Worm (Caenorhabditis elegans) whole organism, young adult: Measurements from ENCODE around the gene T09D3.3.
A peak's percentile ranks its signal among the peaks of the same experiment; 100 is the strongest.

Source experiments
- B0019.2 ChIP-seq: fragments of 200-800 bp; sonication (Bioruptor generic); conservative IDR thresholded peaks from 2 replicates; pipeline ENCODE4 v1.3.6; 2022; ENCODE audit warnings: missing genetic modification reagents, missing genetic modification characterization, missing compliant biosample characterization
- B0261.1 ChIP-seq: sonication (generic microtip); optimal IDR thresholded peaks from 2 replicates; lab custom pipeline; 2016; ENCODE audit warnings: mild to moderate bottlenecking, missing genetic modification characterization, moderate library complexity, missing compliant biosample characterization
- C17E4.6 ChIP-seq: fragments of 200-800 bp; sonication (Bioruptor generic); IDR thresholded peaks from 2 replicates; pipeline ENCODE4 v1.3.6; 2022; ENCODE audit warnings: missing genetic modification reagents, missing genetic modification characterization, missing compliant biosample characterization
- F22D6.2 ChIP-seq: sonication (generic microtip); optimal IDR thresholded peaks from 2 replicates; lab custom pipeline; 2016; ENCODE audit warnings: mild to moderate bottlenecking, missing genetic modification characterization, missing compliant biosample characterization
- F23B12.7 ChIP-seq: sonication (generic microtip); optimal IDR thresholded peaks from 2 replicates; lab custom pipeline; 2017; ENCODE audit warnings: missing genetic modification characterization, mild to moderate bottlenecking, missing compliant biosample characterization, antibody characterized with exemption, moderate library complexity; ENCODE audit not compliant: insufficient read depth
- F33H1.4 ChIP-seq: fragments of 200-800 bp; sonication (Bioruptor generic); IDR thresholded peaks from 2 replicates; pipeline ENCODE4 v1.3.6; 2022; ENCODE audit warnings: missing genetic modification reagents, missing genetic modification characterization, missing compliant biosample characterization
- F37B4.10 ChIP-seq: fragments of 200-800 bp; sonication (Bioruptor generic); IDR thresholded peaks from 2 replicates; pipeline ENCODE4 v1.3.6; 2022; ENCODE audit warnings: missing genetic modification characterization, missing compliant biosample characterization
- F52B5.7 ChIP-seq: sonication (generic microtip); optimal IDR thresholded peaks from 2 replicates; lab custom pipeline; 2016; ENCODE audit warnings: mild to moderate bottlenecking, missing genetic modification characterization, missing compliant biosample characterization
- K11D2.4 ChIP-seq: fragments of 200-800 bp; sonication (Bioruptor generic); IDR thresholded peaks from 2 replicates; pipeline ENCODE4 v1.3.6; 2022; ENCODE audit warnings: missing genetic modification reagents, missing genetic modification characterization, missing compliant biosample characterization
- T26A5.8 ChIP-seq: sonication (generic microtip); optimal IDR thresholded peaks from 2 replicates; lab custom pipeline; 2016; ENCODE audit warnings: missing genetic modification characterization, missing compliant biosample characterization
- Y53F4B.3 ChIP-seq: fragments of 200-800 bp; sonication (Bioruptor generic); IDR thresholded peaks from 2 replicates; pipeline ENCODE4 v1.3.6; 2022; ENCODE audit warnings: missing genetic modification reagents, missing genetic modification characterization, missing compliant biosample characterization
- akir-1 ChIP-seq: fragments of 200-800 bp; sonication (Bioruptor generic); optimal IDR thresholded peaks from 2 replicates; lab custom pipeline; 2018; ENCODE audit warnings: mild to moderate bottlenecking, missing genetic modification characterization, moderate library complexity, missing compliant biosample characterization
- aptf-3 ChIP-seq: fragments of 200-800 bp; sonication (Bioruptor generic); IDR thresholded peaks from 2 replicates; pipeline ENCODE4 v1.3.6; 2022; ENCODE audit warnings: missing genetic modification characterization, missing compliant biosample characterization
- athp-1 ChIP-seq: sonication (generic microtip); optimal IDR thresholded peaks from 2 replicates; lab custom pipeline; 2017; ENCODE audit warnings: mild to moderate bottlenecking, missing genetic modification characterization, missing compliant biosample characterization
- bed-1 ChIP-seq: fragments of 200-800 bp; sonication (Bioruptor generic); IDR thresholded peaks from 2 replicates; pipeline ENCODE4 v1.3.6; 2022; ENCODE audit warnings: missing genetic modification reagents, missing genetic modification characterization, missing compliant biosample characterization
- ceh-40 ChIP-seq: fragments of 200-800 bp; sonication (Bioruptor generic); IDR thresholded peaks from 2 replicates; pipeline ENCODE4 v1.3.6; 2022; ENCODE audit warnings: missing genetic modification characterization, missing compliant biosample characterization
- die-1 ChIP-seq: sonication (generic microtip); optimal IDR thresholded peaks from 2 replicates; lab custom pipeline; 2016; ENCODE audit warnings: missing genotype, mild to moderate bottlenecking, missing genetic modification characterization, missing compliant biosample characterization
- dox-1 ChIP-seq: fragments of 200-800 bp; sonication (Bioruptor generic); IDR thresholded peaks from 2 replicates; pipeline ENCODE4 v1.3.6; 2022; ENCODE audit warnings: missing genetic modification reagents, missing genetic modification characterization, missing compliant biosample characterization
- efl-1 ChIP-seq: fragments of 150-350 bp; optimal IDR thresholded peaks from 2 replicates; lab custom pipeline; 2014; ENCODE audit warnings: missing biosample characterization, missing genetic modification reagents, missing genetic modification characterization
- egl-18 ChIP-seq: fragments of 200-800 bp; sonication (Bioruptor generic); IDR thresholded peaks from 2 replicates; pipeline ENCODE4 v1.3.6; 2022; ENCODE audit warnings: missing genetic modification reagents, missing genetic modification characterization, missing compliant biosample characterization
- egrh-3 ChIP-seq: fragments of 200-800 bp; sonication (Bioruptor generic); IDR thresholded peaks from 2 replicates; pipeline ENCODE4 v1.3.6; 2022; ENCODE audit warnings: missing genetic modification reagents, missing genetic modification characterization, missing compliant biosample characterization
- fkh-3 ChIP-seq: sonication (generic microtip); optimal IDR thresholded peaks from 2 replicates; lab custom pipeline; 2016; ENCODE audit warnings: mild to moderate bottlenecking, missing genetic modification characterization, missing compliant biosample characterization
- gei-17 ChIP-seq: fragments of 200-800 bp; sonication (Bioruptor generic); optimal IDR thresholded peaks from 2 replicates; lab custom pipeline; 2018; ENCODE audit warnings: mild to moderate bottlenecking, missing genetic modification characterization, missing compliant biosample characterization
- him-1 ChIP-seq: sonication (generic microtip); optimal IDR thresholded peaks from 2 replicates; lab custom pipeline; 2016; ENCODE audit warnings: missing genotype, missing genetic modification reagents, missing genetic modification characterization, missing compliant biosample characterization
- hlh-26 ChIP-seq: fragments of 200-800 bp; sonication (Bioruptor generic); conservative IDR thresholded peaks from 2 replicates; pipeline ENCODE4 v1.3.6; 2022; ENCODE audit warnings: missing genetic modification reagents, missing genetic modification characterization, missing compliant biosample characterization
- hmg-20 ChIP-seq: fragments of 200-800 bp; sonication (Bioruptor generic); IDR thresholded peaks from 2 replicates; pipeline ENCODE4 v1.3.6; 2022; ENCODE audit warnings: missing genetic modification reagents, missing genetic modification characterization, missing compliant biosample characterization
- let-526 ChIP-seq: fragments of 200-800 bp; sonication (Bioruptor generic); IDR thresholded peaks from 2 replicates; pipeline ENCODE4 v1.3.6; 2022; ENCODE audit warnings: missing genetic modification reagents, missing genetic modification characterization, missing compliant biosample characterization
- let-607 ChIP-seq, 2 experiments: fragments of 200-800 bp in 1 of 2; sonication (Bioruptor generic) in 1 of 2; sonication (generic microtip) in 1 of 2; optimal IDR thresholded peaks; 2 replicates each; lab custom pipeline; 2016 to 2018; ENCODE audit warnings: mild to moderate bottlenecking in 2 of 2, missing compliant biosample characterization in 2 of 2, missing genetic modification characterization in 2 of 2, moderate library complexity in 2 of 2, missing genotype in 1 of 2
- lin-26 ChIP-seq: fragments of 200-800 bp; sonication (Bioruptor generic); IDR thresholded peaks from 2 replicates; pipeline ENCODE4 v1.3.6; 2022; ENCODE audit warnings: missing genetic modification reagents, missing genetic modification characterization, missing compliant biosample characterization
- lin-35 ChIP-seq, 3 experiments: fragments of 150-350 bp in 2 of 3; sonication (generic microtip) in 1 of 3; optimal IDR thresholded peaks; 2 replicates each; lab custom pipeline; 2014 to 2018; ENCODE audit warnings: missing biosample characterization in 3 of 3, missing genetic modification characterization in 3 of 3, missing genetic modification reagents in 3 of 3
- lin-40 ChIP-seq: sonication (generic microtip); optimal IDR thresholded peaks from 2 replicates; lab custom pipeline; 2016; ENCODE audit warnings: missing genetic modification characterization, mild to moderate bottlenecking, missing compliant biosample characterization, missing genotype, missing genetic modification reagents
- lsl-1 ChIP-seq: fragments of 200-800 bp; sonication (Bioruptor generic); optimal IDR thresholded peaks from 2 replicates; lab custom pipeline; 2018; ENCODE audit warnings: mild to moderate bottlenecking, missing genetic modification characterization, moderate library complexity, missing compliant biosample characterization
- madf-6 ChIP-seq: fragments of 200-800 bp; sonication (Bioruptor generic); IDR thresholded peaks from 2 replicates; pipeline ENCODE4 v1.3.6; 2022; ENCODE audit warnings: missing genetic modification reagents, missing genetic modification characterization, missing compliant biosample characterization
- mes-4 ChIP-seq: sonication (generic microtip); optimal IDR thresholded peaks from 2 replicates; lab custom pipeline; 2016; ENCODE audit warnings: missing genotype, missing genetic modification characterization, missing compliant biosample characterization
- nfya-1 ChIP-seq: sonication (generic microtip); optimal IDR thresholded peaks from 2 replicates; lab custom pipeline; 2017; ENCODE audit warnings: antibody characterized with exemption, missing compliant biosample characterization, missing genetic modification characterization, borderline replicate concordance; ENCODE audit not compliant: insufficient read depth
- nfyb-1 ChIP-seq: fragments of 200-800 bp; sonication (Bioruptor generic); IDR thresholded peaks from 2 replicates; pipeline ENCODE4 v1.3.6; 2022; ENCODE audit warnings: missing genetic modification reagents, missing genetic modification characterization, missing compliant biosample characterization
- nhr-80 ChIP-seq: sonication (generic microtip); optimal IDR thresholded peaks from 2 replicates; lab custom pipeline; 2016; ENCODE audit warnings: missing genetic modification characterization, missing compliant biosample characterization
- nhr-90 ChIP-seq: sonication (generic microtip); optimal IDR thresholded peaks from 2 replicates; lab custom pipeline; 2016; ENCODE audit warnings: missing genotype, mild to moderate bottlenecking, missing genetic modification characterization, missing compliant biosample characterization
- pbrm-1 ChIP-seq: fragments of 200-800 bp; sonication (Bioruptor generic); IDR thresholded peaks from 2 replicates; pipeline ENCODE4 v1.3.6; 2022; ENCODE audit warnings: missing genetic modification reagents, missing genetic modification characterization, missing compliant biosample characterization
- rec-8 ChIP-seq, 2 experiments: sonication (generic microtip); optimal IDR thresholded peaks; 2 replicates each; lab custom pipeline; 2016; ENCODE audit warnings: mild to moderate bottlenecking in 2 of 2, missing genetic modification characterization in 2 of 2, missing genetic modification reagents in 2 of 2, missing genotype in 2 of 2, missing biosample characterization in 1 of 2, missing compliant biosample characterization in 1 of 2, moderate library complexity in 1 of 2
- somi-1 ChIP-seq: fragments of 200-800 bp; sonication (Bioruptor generic); optimal IDR thresholded peaks from 2 replicates; lab custom pipeline; 2018; ENCODE audit warnings: mild to moderate bottlenecking, missing genetic modification characterization, missing compliant biosample characterization
- tbp1 ChIP-seq: fragments of 200-800 bp; sonication (Bioruptor generic); optimal IDR thresholded peaks from 2 replicates; lab custom pipeline; 2018; ENCODE audit warnings: mild to moderate bottlenecking, missing genetic modification characterization, missing compliant biosample characterization
- ztf-25 ChIP-seq: fragments of 200-800 bp; sonication (Bioruptor generic); IDR thresholded peaks from 2 replicates; pipeline ENCODE4 v1.3.6; 2022; ENCODE audit warnings: missing genetic modification reagents, missing genetic modification characterization, missing compliant biosample characterization
- ztf-26 ChIP-seq: sonication (generic microtip); optimal IDR thresholded peaks from 2 replicates; lab custom pipeline; 2017; ENCODE audit warnings: missing genetic modification characterization, missing compliant biosample characterization
- ztf-28 ChIP-seq: fragments of 200-800 bp; sonication (Bioruptor generic); IDR thresholded peaks from 2 replicates; pipeline ENCODE4 v1.3.6; 2022; ENCODE audit warnings: missing genetic modification reagents, missing genetic modification characterization, missing compliant biosample characterization

T09D3.3 gene

DNA sequence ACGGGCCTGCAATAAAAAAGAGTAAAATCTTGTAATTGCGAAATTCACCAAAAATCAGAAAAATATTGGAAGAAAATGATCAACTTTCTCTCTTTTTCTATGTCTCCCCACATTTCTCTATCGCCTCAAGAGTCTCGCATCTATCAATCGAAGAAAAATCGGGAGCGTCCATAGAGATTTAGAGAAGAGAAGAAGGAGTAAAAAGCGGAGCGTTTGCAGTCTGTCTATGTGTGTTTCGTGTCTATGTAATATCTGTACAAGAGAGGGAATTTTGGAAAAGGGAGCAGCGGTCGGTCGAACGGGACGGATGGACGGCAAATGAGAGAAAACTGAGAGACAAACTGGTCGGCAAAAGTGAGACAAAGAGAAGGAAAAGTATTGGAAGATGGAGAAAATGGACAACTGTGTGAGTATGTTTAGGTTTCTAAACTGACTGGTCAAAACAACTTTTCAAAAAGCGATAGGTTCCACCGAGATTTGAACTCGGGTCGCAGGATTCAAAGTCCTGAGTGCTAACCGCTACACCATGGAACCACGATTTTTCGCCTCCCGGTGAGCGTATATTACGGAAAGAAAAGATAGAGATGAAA, 19.6 kb downstream of the T09D3.3 start (continued):
- TF ChIP-seq hlh-26 (no peak), dox-1 (peak; percentile 80), mes-4 (tag; lab: Kevin White, UChicago) (no peak), F52B5.7 (tag; lab: Kevin White, UChicago) (no peak), F37B4.10 (GFP tag; lab: Robert Waterston, UW) (no peak), him-1 (tag; lab: Kevin White, UChicago) (peak; percentile 29), F23B12.7 (tag; lab: Kevin White, UChicago) (no peak), B0019.2 (GFP tag; lab: Robert Waterston, UW) (no peak), aptf-3 (GFP tag; lab: Robert Waterston, UW) (no peak), B0261.1 (tag; lab: Kevin White, UChicago) (peak; percentile 65), efl-1 (no peak), lin-35 (GFP tag; optimal IDR thresholded peaks at IDR 0.05; lab: Kevin White, UChicago) (no peak), hmg-20 (no peak), lsl-1 (no peak), F22D6.2 (no peak), let-526 (no peak), gei-17 (GFP tag; lab: Kevin White, UChicago) (no peak), ztf-28 (GFP tag; lab: Robert Waterston, UW) (no peak), T26A5.8 (no peak), rec-8 (tag; optimal IDR thresholded peaks at IDR 0.05; lab: Kevin White, UChicago) (no peak), K11D2.4 (GFP tag; lab: Robert Waterston, UW) (no peak), ztf-25 (GFP tag; lab: Robert Waterston, UW) (no peak), fkh-3 (tag; lab: Kevin White, UChicago) (no peak), madf-6 (GFP tag; lab: Robert Waterston, UW) (peak; percentile 34), akir-1 (GFP tag; lab: Kevin White, UChicago) (no peak), nhr-80 (tag; lab: Kevin White, UChicago) (peak; percentile 89), die-1 (tag; lab: Kevin White, UChicago) (peak; percentile 27), egrh-3 (GFP tag; lab: Robert Waterston, UW) (0 out of 2 replicates have a peak, but pooled peaks have one; percentile 5), ztf-26 (tag; lab: Kevin White, UChicago) (peak; percentile 18), let-607 (tag; optimal IDR thresholded peaks at IDR 0.05; lab: Kevin White, UChicago) (peak; percentile 84 to 89), Y53F4B.3 (no peak), C17E4.6 (no peak), egl-18 (no peak), somi-1 (GFP tag; lab: Kevin White, UChicago) (peak; percentile 15)

DNA sequence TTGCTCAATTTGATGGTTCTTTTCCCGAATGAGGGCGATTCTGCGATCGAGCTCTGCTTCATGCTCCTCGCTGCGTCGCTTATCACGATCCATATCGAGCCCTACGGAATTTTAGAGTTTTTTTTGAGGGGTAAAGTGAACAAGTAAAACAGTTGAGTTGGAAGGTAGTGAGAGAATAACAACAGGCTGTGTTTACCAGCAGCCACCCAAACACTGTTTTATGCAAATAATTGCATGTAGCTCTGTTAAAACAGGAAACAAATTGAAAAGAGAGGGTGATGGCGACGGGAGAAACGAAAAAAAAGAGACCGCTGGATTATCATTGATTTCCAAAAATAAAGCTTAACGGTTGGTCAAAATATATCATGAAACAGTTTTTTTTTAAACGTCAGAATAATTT, 21.1 kb downstream of the T09D3.3 start, which contains the start of gene C10G8.8:
TSS of gene C10G8.8 (minus strand) at position 101 of the 400 bp plus-strand sequence.
- TF ChIP-seq F33H1.4: no peak
- TF ChIP-seq lin-40: no peak

DNA sequence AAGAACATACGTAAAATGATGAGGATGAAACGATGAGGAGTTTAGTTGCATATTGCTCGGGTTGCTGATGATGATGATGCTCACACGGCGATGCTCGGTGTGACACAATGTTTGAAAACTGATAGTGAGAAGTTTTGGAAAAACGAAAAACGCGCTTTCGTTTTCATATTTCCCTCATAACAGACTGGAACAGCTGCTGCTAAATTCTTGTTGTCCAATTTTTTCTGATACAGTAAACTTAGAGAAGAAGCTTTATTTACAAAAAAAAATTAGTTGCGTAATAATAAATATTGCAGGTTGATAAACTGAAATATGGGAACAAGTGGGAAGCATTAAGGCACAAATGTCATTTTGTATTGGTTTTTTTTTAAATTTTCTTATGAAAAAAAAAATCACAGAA, 24.8 kb downstream of the T09D3.3 start, which contains the start of gene ceh-33:
TSS of gene ceh-33 (minus strand) at position 101 of the 400 bp plus-strand sequence.
- TF ChIP-seq tbp1 (GFP tag; lab: Kevin White, UChicago): no peak
- no peak for TF ChIP-seq lin-26 (GFP tag; lab: Robert Waterston, UW)
- no peak for TF ChIP-seq akir-1 (GFP tag; lab: Kevin White, UChicago)
- TF ChIP-seq nhr-90 (tag; lab: Kevin White, UChicago): no peak
- TF ChIP-seq lin-35 (GFP tag; optimal IDR thresholded peaks at IDR 0.05; lab: Kevin White, UChicago): no peak
- no peak for TF ChIP-seq pbrm-1 (GFP tag; lab: Robert Waterston, UW)
- TF ChIP-seq athp-1 (tag; lab: Kevin White, UChicago): no peak
- no peak for TF ChIP-seq nfya-1 (tag; lab: Kevin White, UChicago)
- no peak for TF ChIP-seq B0019.2 (GFP tag; lab: Robert Waterston, UW)
- no peak for TF ChIP-seq ceh-40 (GFP tag; lab: Robert Waterston, UW)
- no peak for TF ChIP-seq bed-1 (GFP tag; lab: Robert Waterston, UW)
- TF ChIP-seq nfyb-1 (GFP tag; lab: Robert Waterston, UW): no peak
- TF ChIP-seq hlh-26: no peak
- TF ChIP-seq, all 124 proteins: peak for 0
